Worm (Caenorhabditis elegans): ENCODE results near the gene C47G2.4.

DNA sequence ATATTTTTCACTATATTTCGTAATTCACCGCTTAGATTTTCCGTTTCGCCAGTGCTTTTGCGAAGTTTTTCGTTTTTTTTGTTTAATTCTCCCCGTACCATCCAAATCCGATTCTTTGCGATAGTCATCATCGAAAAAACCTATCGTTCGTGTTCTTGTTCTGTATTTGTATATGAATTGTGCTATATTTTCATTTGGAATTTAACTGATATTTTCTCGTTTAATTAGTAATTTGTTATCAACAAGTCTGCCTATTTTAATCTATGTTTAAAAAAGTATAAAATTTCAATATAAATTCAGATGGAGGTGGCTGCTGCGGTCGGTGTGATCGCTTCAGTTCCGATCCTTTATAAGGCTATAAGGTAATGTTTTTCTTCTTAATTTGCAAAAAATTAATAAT, 9.2 kb upstream of the C47G2.4 start, which contains the start of gene samp-1:
- TF ChIP-seq zag-1 (tag; optimal IDR thresholded peaks at IDR 0.05) = no peak
- no peak for TF ChIP-seq peb-1 (tag; optimal IDR thresholded peaks at IDR 0.05)
- TF ChIP-seq blmp-1 (tag; optimal IDR thresholded peaks at IDR 0.05; ENCODE audit: insufficient read depth) = no peak
- no peak for TF ChIP-seq lin-39 (tag; optimal IDR thresholded peaks at IDR 0.05)
- TF ChIP-seq unc-62 (GFP tag; optimal IDR thresholded peaks at IDR 0.05) = no peak
- no peak for TF ChIP-seq nhr-12 (tag; optimal IDR thresholded peaks at IDR 0.05)
- TF ChIP-seq aly-2 (tag; optimal IDR thresholded peaks at IDR 0.05) = no peak
- no peak for TF ChIP-seq skn-1 (tag; optimal IDR thresholded peaks at IDR 0.05)
- TF ChIP-seq lin-11 (tag; optimal IDR thresholded peaks at IDR 0.05) = no peak
- TF ChIP-seq nhr-77 (tag; optimal IDR thresholded peaks at IDR 0.05) = no peak
- no peak for TF ChIP-seq nhr-237 (tag; optimal IDR thresholded peaks at IDR 0.05)
- TF ChIP-seq mdl-1 (tag; optimal IDR thresholded peaks at IDR 0.05) = no peak
- TF ChIP-seq ZK546.5 (tag; optimal IDR thresholded peaks at IDR 0.05) = no peak
